Fruit fly (Drosophila melanogaster) whole organism, embryonic: ENCODE measurements around the gene CG12078.
A peak's percentile ranks its signal among the peaks of the same experiment; 100 is the strongest.

Experiments
- Adf1 ChIP-seq: fragments of 200-800 bp; sonication (Bioruptor generic); IDR thresholded peaks from 2 replicates; pipeline ENCODE4 v1.3.6; 2022; ENCODE audit warnings: missing biosample characterization, missing genetic modification characterization
- BEAF-32 ChIP-seq: fragments of 200-800 bp; sonication (Bioruptor generic); optimal IDR thresholded peaks from 3 replicates; lab custom pipeline; 2017; ENCODE audit warnings: missing biosample characterization, missing genetic modification characterization, mild to moderate bottlenecking, moderate library complexity, missing genetic modification reagents
- CG10274 ChIP-seq: fragments of 200-800 bp; sonication (Bioruptor generic); optimal IDR thresholded peaks from 3 replicates; lab custom pipeline; 2017; ENCODE audit warnings: missing biosample characterization, mild to moderate bottlenecking, missing genetic modification characterization
- CG10543 ChIP-seq: fragments of 200-800 bp; sonication (Bioruptor generic); optimal IDR thresholded peaks from 3 replicates; lab custom pipeline; 2017; ENCODE audit warnings: missing biosample characterization, mild to moderate bottlenecking, missing genetic modification characterization, moderate library complexity
- CG12219 ChIP-seq: fragments of 200-800 bp; sonication (Bioruptor generic); optimal IDR thresholded peaks from 3 replicates; lab custom pipeline; 2018; ENCODE audit warnings: missing biosample characterization, mild to moderate bottlenecking, missing genetic modification characterization
- CG15011 ChIP-seq: fragments of 200-800 bp; sonication (Bioruptor generic); optimal IDR thresholded peaks from 3 replicates; lab custom pipeline; 2018; ENCODE audit warnings: missing biosample characterization, mild to moderate bottlenecking, missing genetic modification characterization
- CG15479 ChIP-seq: fragments of 200-800 bp; sonication (Bioruptor generic); optimal IDR thresholded peaks from 3 replicates; lab custom pipeline; 2019; ENCODE audit warnings: missing biosample characterization, mild to moderate bottlenecking, missing genetic modification characterization, moderate library complexity
- CG15696 ChIP-seq: fragments of 200-800 bp; sonication (Bioruptor generic); optimal IDR thresholded peaks from 2 replicates; lab custom pipeline; 2019; ENCODE audit warnings: missing biosample characterization, mild to moderate bottlenecking, missing genetic modification characterization, moderate library complexity
- CG17385 ChIP-seq: fragments of 200-800 bp; sonication (Bioruptor generic); optimal IDR thresholded peaks from 3 replicates; lab custom pipeline; 2018; ENCODE audit warnings: missing biosample characterization, mild to moderate bottlenecking, missing genetic modification characterization
- CG17912 ChIP-seq: fragments of 200-800 bp; sonication (Bioruptor generic); optimal IDR thresholded peaks from 2 replicates; lab custom pipeline; 2018; ENCODE audit warnings: missing biosample characterization, mild to moderate bottlenecking, missing genetic modification characterization
- CG1832 ChIP-seq: fragments of 200-800 bp; sonication (Bioruptor generic); optimal IDR thresholded peaks from 2 replicates; lab custom pipeline; 2017; ENCODE audit warnings: missing biosample characterization, mild to moderate bottlenecking, missing genetic modification characterization, inconsistent platforms
- CG3163 ChIP-seq: fragments of 200-800 bp; sonication (Bioruptor generic); optimal IDR thresholded peaks from 3 replicates; lab custom pipeline; 2016; ENCODE audit warnings: missing biosample characterization, missing genetic modification characterization
- CG32532 ChIP-seq: fragments of 200-800 bp; sonication (Bioruptor generic); IDR thresholded peaks from 2 replicates; pipeline ENCODE4 v1.3.6; 2022; ENCODE audit warnings: missing biosample characterization, missing genetic modification characterization
- CG34376 ChIP-seq: fragments of 200-800 bp; sonication (Bioruptor generic); optimal IDR thresholded peaks from 2 replicates; lab custom pipeline; 2018; ENCODE audit warnings: missing biosample characterization, mild to moderate bottlenecking, missing genetic modification characterization
- CG34422 ChIP-seq: fragments of 200-800 bp; sonication (Bioruptor generic); IDR thresholded peaks from 3 replicates; pipeline ENCODE4 v1.3.6; 2022; ENCODE audit warnings: missing biosample characterization, missing genetic modification characterization
- CG42726 ChIP-seq: fragments of 200-800 bp; sonication (Bioruptor generic); IDR thresholded peaks from 2 replicates; pipeline ENCODE4 v1.3.6; 2022; ENCODE audit warnings: missing biosample characterization, missing genetic modification characterization; ENCODE audit not compliant: partially characterized antibody
- CG4854 ChIP-seq: fragments of 200-800 bp; sonication (Bioruptor generic); optimal IDR thresholded peaks from 2 replicates; lab custom pipeline; 2016; ENCODE audit warnings: missing biosample characterization, missing genetic modification characterization, inconsistent platforms
- CG7357 ChIP-seq: fragments of 200-800 bp; sonication (Bioruptor generic); IDR thresholded peaks from 3 replicates; pipeline ENCODE4 v1.3.6; 2022; ENCODE audit warnings: missing biosample characterization, missing genetic modification characterization
- CG7987 ChIP-seq: fragments of 200-800 bp; sonication (Bioruptor generic); optimal IDR thresholded peaks from 2 replicates; lab custom pipeline; 2018; ENCODE audit warnings: missing biosample characterization, mild to moderate bottlenecking, missing genetic modification characterization, moderate library complexity
- CG8478 ChIP-seq: fragments of >200 bp; optimal IDR thresholded peaks from 2 replicates; lab custom pipeline; 2018
- Dbx ChIP-seq: fragments of 200-800 bp; sonication (Bioruptor generic); IDR thresholded peaks from 3 replicates; pipeline ENCODE4 v1.3.6; 2022; ENCODE audit warnings: missing biosample characterization, missing genetic modification characterization
- Drgx ChIP-seq: fragments of 200-800 bp; sonication (Bioruptor generic); IDR thresholded peaks from 2 replicates; pipeline ENCODE4 v1.3.6; 2022; ENCODE audit warnings: missing biosample characterization, missing genetic modification characterization
- Ets97D ChIP-seq: fragments of 200-800 bp; sonication (Bioruptor generic); optimal IDR thresholded peaks from 3 replicates; lab custom pipeline; 2016; ENCODE audit warnings: missing biosample characterization, missing genetic modification characterization
- Fer1 ChIP-seq: fragments of 200-800 bp; sonication (Bioruptor generic); optimal IDR thresholded peaks from 2 replicates; lab custom pipeline; 2017; ENCODE audit warnings: missing biosample characterization, mild to moderate bottlenecking, missing genetic modification characterization
- HLHmδ ChIP-seq: fragments of 200-800 bp; sonication (Bioruptor generic); optimal IDR thresholded peaks from 2 replicates; lab custom pipeline; 2018; ENCODE audit warnings: missing biosample characterization, mild to moderate bottlenecking, missing genetic modification characterization, moderate library complexity
- HmgD ChIP-seq: fragments of 200-800 bp; sonication (Bioruptor generic); optimal IDR thresholded peaks from 3 replicates; lab custom pipeline; 2016; ENCODE audit warnings: missing biosample characterization, missing genetic modification characterization
- Hmr ChIP-seq: fragments of 200-800 bp; sonication (Bioruptor generic); optimal IDR thresholded peaks from 3 replicates; lab custom pipeline; 2017; ENCODE audit warnings: mild to moderate bottlenecking, missing biosample characterization, missing genetic modification reagents, missing genetic modification characterization
- Kr ChIP-seq: fragments of 200-800 bp; sonication (Bioruptor generic); optimal IDR thresholded peaks from 2 replicates; lab custom pipeline; 2017; ENCODE audit warnings: missing biosample characterization, mild to moderate bottlenecking, missing genetic modification characterization
- Med ChIP-seq: fragments of 200-800 bp; sonication (Bioruptor generic); peaks from one replicate; lab custom pipeline; 2016; ENCODE audit warnings: missing biosample characterization, missing genetic modification characterization, mild to moderate bottlenecking, inconsistent platforms, moderate library complexity
- NfI ChIP-seq: fragments of 200-800 bp; sonication (Bioruptor generic); optimal IDR thresholded peaks from 3 replicates; lab custom pipeline; 2018; ENCODE audit warnings: missing biosample characterization, mild to moderate bottlenecking, missing genetic modification characterization, moderate library complexity
- Trl ChIP-seq, 3 experiments: fragments of >200 bp in 2 of 3; fragments of 200-800 bp in 1 of 3; sonication (Bioruptor generic) in 1 of 3; optimal IDR thresholded peaks; 2 replicates in 1 of 3; 3 replicates in 2 of 3; lab custom pipeline; 2016 to 2017; ENCODE audit warnings: missing biosample characterization in 1 of 3, missing genetic modification characterization in 1 of 3
- bsh ChIP-seq, 2 experiments: fragments of 200-800 bp; sonication (Bioruptor generic); optimal IDR thresholded peaks; 2 replicates each; lab custom pipeline; 2017 to 2018; ENCODE audit warnings: mild to moderate bottlenecking in 2 of 2, missing biosample characterization in 2 of 2, missing genetic modification characterization in 2 of 2, moderate library complexity in 1 of 2
- cg ChIP-seq: fragments of 200-800 bp; sonication (Bioruptor generic); optimal IDR thresholded peaks from 3 replicates; lab custom pipeline; 2019; ENCODE audit warnings: missing biosample characterization, mild to moderate bottlenecking, missing genetic modification characterization, moderate library complexity
- chn ChIP-seq: fragments of 200-800 bp; sonication (Bioruptor generic); optimal IDR thresholded peaks from 2 replicates; lab custom pipeline; 2016; ENCODE audit warnings: missing biosample characterization, missing genetic modification characterization
- crol ChIP-seq: fragments of 200-800 bp; sonication (Bioruptor generic); IDR thresholded peaks from 2 replicates; pipeline ENCODE4 v1.3.6; 2022; ENCODE audit warnings: missing biosample characterization, missing genetic modification characterization
- disco-r ChIP-seq: fragments of 200-800 bp; sonication (Bioruptor generic); optimal IDR thresholded peaks from 2 replicates; lab custom pipeline; 2016; ENCODE audit warnings: missing biosample characterization, missing genetic modification characterization
- dm ChIP-seq: fragments of 200-800 bp; sonication (Bioruptor generic); optimal IDR thresholded peaks from 3 replicates; lab custom pipeline; 2016; ENCODE audit warnings: missing biosample characterization, missing genetic modification characterization
- dpn ChIP-seq, 2 experiments: fragments of 200-800 bp; sonication (Bioruptor generic); optimal IDR thresholded peaks; 3 replicates each; lab custom pipeline; 2016; ENCODE audit warnings: missing biosample characterization in 2 of 2, missing genetic modification characterization in 2 of 2
- gcm ChIP-seq: fragments of 200-800 bp; sonication (Bioruptor generic); optimal IDR thresholded peaks from 2 replicates; lab custom pipeline; 2019; ENCODE audit warnings: missing biosample characterization, mild to moderate bottlenecking, missing genetic modification characterization, moderate library complexity
- hb ChIP-seq: fragments of 200-800 bp; sonication (Bioruptor generic); IDR thresholded peaks from 3 replicates; pipeline ENCODE4 v1.3.6; 2022; ENCODE audit warnings: missing biosample characterization, missing genetic modification characterization; ENCODE audit not compliant: partially characterized antibody
- lab ChIP-seq: fragments of 200-800 bp; sonication (Bioruptor generic); optimal IDR thresholded peaks from 3 replicates; lab custom pipeline; 2017; ENCODE audit warnings: missing biosample characterization, missing genetic modification characterization, mild to moderate bottlenecking, moderate library complexity, missing genetic modification reagents
- nerfin-1 ChIP-seq: fragments of 200-800 bp; sonication (Bioruptor generic); optimal IDR thresholded peaks from 3 replicates; lab custom pipeline; 2019; ENCODE audit warnings: missing biosample characterization, mild to moderate bottlenecking, missing genetic modification characterization, moderate library complexity
- sima ChIP-seq: fragments of 200-800 bp; sonication (Bioruptor generic); optimal IDR thresholded peaks from 2 replicates; lab custom pipeline; 2016; ENCODE audit warnings: missing biosample characterization, missing genetic modification characterization
- sob ChIP-seq: fragments of 200-800 bp; sonication (Bioruptor generic); IDR thresholded peaks from 2 replicates; pipeline ENCODE4 v1.3.6; 2022; ENCODE audit warnings: missing biosample characterization, missing genetic modification characterization
- trem ChIP-seq: fragments of 200-800 bp; optimal IDR thresholded peaks from 3 replicates; lab custom pipeline; 2019; ENCODE audit warnings: missing biosample characterization, mild to moderate bottlenecking, missing genetic modification characterization, moderate library complexity
- tx ChIP-seq: fragments of 200-800 bp; sonication (Bioruptor generic); optimal IDR thresholded peaks from 2 replicates; lab custom pipeline; 2016; ENCODE audit warnings: missing biosample characterization, missing genetic modification characterization
- unc-4 ChIP-seq: fragments of 200-800 bp; sonication (Bioruptor generic); IDR thresholded peaks from 2 replicates; pipeline ENCODE4 v1.3.6; 2022; ENCODE audit warnings: missing biosample characterization, missing genetic modification characterization; ENCODE audit not compliant: partially characterized antibody

The CG12078 gene

DNA sequence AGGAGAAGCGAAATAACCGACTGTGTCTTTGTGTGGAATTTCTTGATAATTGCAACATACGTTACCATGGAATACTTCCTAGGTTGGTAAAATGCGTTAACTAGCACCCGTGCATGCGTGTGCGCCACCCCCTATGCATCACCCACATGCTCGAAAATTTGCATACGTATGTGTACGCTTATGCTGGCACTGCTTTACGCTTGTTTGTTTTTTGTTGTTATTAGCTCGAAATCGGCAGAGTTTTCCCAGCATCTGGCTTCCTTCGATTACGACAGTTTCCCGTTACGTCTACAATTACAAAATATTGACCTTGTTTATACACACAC lies 17.7 kb downstream of the CG12078 start (continued):
- TF ChIP-seq CG42726 (no peak), CG15696 (tag; lab: Kevin White, UChicago) (no peak), Ets97D (GFP tag; lab: Kevin White, UChicago) (no peak), crol (GFP tag; lab: Robert Waterston, UW) (peak; percentile 82), CG4854 (no peak), tx (GFP tag; lab: Kevin White, UChicago) (no peak), CG15479 (GFP tag; lab: Kevin White, UChicago) (peak; percentile 22), BEAF-32 (GFP tag; lab: Kevin White, UChicago) (no peak)

DNA sequence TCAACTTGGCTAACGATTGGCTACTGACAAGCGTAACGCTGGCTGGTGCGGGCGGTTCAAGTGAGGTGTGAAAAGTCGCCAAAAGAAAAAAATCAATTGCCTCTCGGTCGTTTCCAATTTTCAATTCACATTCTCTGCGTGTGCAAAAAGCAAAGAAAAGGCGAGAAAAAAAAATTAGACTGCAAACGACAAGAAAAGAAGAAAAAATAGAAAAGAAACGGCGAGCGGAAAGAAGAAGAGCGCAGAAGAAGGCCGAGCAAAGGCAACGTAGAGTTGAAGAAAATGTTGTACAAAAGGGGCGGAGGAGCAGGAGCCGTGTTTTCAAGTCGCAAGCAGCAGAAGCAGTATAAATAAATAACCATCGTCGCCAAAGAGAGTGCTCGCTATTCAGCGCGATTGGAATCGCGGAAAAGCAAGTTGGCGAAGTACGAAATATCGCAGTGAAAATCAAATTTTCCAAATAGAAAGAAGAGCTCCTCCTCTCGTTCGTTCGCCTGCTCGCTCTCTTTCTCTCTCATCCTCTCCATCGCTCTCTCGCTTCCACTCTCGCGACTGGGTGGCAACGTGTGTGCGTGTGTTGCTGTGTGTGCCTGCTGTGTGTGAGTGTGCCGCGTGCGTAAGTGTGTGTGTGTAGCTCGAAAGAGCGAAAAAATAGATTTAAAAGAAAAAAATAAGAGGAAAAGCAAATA lies 18.2 kb downstream of the CG12078 start:
- peak; percentile 58 for TF ChIP-seq CG15479 (GFP tag; lab: Kevin White, UChicago)
- no peak for TF ChIP-seq gcm (GFP tag; lab: Kevin White, UChicago)
- TF ChIP-seq trem (tag; lab: Kevin White, UChicago): no peak
- no peak for TF ChIP-seq CG17912
- TF ChIP-seq CG34422 (GFP tag; lab: Robert Waterston, UW): peak; percentile 28; the same call in 1 of the 3 replicates
- peak; percentile 26 for TF ChIP-seq Fer1 (GFP tag; lab: Kevin White, UChicago)
- peak; percentile 95 to 99 for TF ChIP-seq Trl (optimal IDR thresholded peaks at IDR 0.05; lab: Kevin White, UChicago)
- peak; percentile 67 for TF ChIP-seq Trl (GFP tag; optimal IDR thresholded peaks at IDR 0.05; lab: Kevin White, UChicago)
- TF ChIP-seq Med (GFP tag; lab: Kevin White, UChicago): peak; percentile 22
- peak; percentile 20; the same call in 1 of the 2 replicates for TF ChIP-seq sob (GFP tag; lab: Robert Waterston, UW)
- peak; percentile 26 for TF ChIP-seq chn
- TF ChIP-seq bsh (GFP tag; optimal IDR thresholded peaks at IDR 0.05; lab: Kevin White, UChicago): peak in 1 of 2 experiments; percentile 48
- TF ChIP-seq CG10543 (GFP tag; lab: Kevin White, UChicago): peak; percentile 23
- TF ChIP-seq hb (GFP tag; lab: Robert Waterston, UW): 0 out of 3 replicates have a peak, but pooled peaks have one; percentile 18
- peak; percentile 32; the same call in 1 of the 2 replicates for TF ChIP-seq Adf1 (GFP tag; lab: Robert Waterston, UW)
- TF ChIP-seq Drgx (GFP tag; lab: Robert Waterston, UW): 0 out of 2 replicates have a peak, but pooled peaks have one; percentile 11
- no peak for TF ChIP-seq Kr (GFP tag; lab: Kevin White, UChicago)
- TF ChIP-seq dm (GFP tag; lab: Kevin White, UChicago): peak; percentile 3
- TF ChIP-seq nerfin-1 (tag; lab: Kevin White, UChicago): peak; percentile 41
- peak; percentile 16 for TF ChIP-seq HmgD (GFP tag; lab: Kevin White, UChicago)
- TF ChIP-seq CG12219: peak; percentile 57
- TF ChIP-seq Dbx (GFP tag; lab: Robert Waterston, UW): 0 out of 3 replicates have a peak, but pooled peaks have one; percentile 13
- TF ChIP-seq sima (GFP tag; lab: Kevin White, UChicago): no peak
- TF ChIP-seq CG10274 (GFP tag; lab: Kevin White, UChicago): no peak
- TF ChIP-seq NfI (GFP tag; lab: Kevin White, UChicago): peak; percentile 6
- TF ChIP-seq CG34376 (GFP tag; lab: Kevin White, UChicago): peak; percentile 60
- TF ChIP-seq CG32532: peak; percentile 55; the same call in 1 of the 2 replicates
- TF ChIP-seq dpn (GFP tag; optimal IDR thresholded peaks at IDR 0.05; lab: Kevin White, UChicago): peak in 1 of 2 experiments; percentile 17
- peak; percentile 54 for TF ChIP-seq CG7987 (GFP tag; lab: Kevin White, UChicago)
- peak; percentile 87 for TF ChIP-seq CG1832 (GFP tag; lab: Kevin White, UChicago)
- no peak for TF ChIP-seq lab (GFP tag; lab: Kevin White, UChicago)
- TF ChIP-seq disco-r (GFP tag; lab: Kevin White, UChicago): peak; percentile 17
- peak; percentile 90 for TF ChIP-seq CG8478 (lab: Kevin White, UChicago)
- TF ChIP-seq Hmr (GFP tag; lab: Kevin White, UChicago): no peak
- peak; percentile 46 for TF ChIP-seq HLHmδ (GFP tag; lab: Kevin White, UChicago)
- 0 out of 2 replicates have a peak, but pooled peaks have one; percentile 21 for TF ChIP-seq unc-4 (GFP tag; lab: Robert Waterston, UW)
- TF ChIP-seq CG7357 (GFP tag; lab: Robert Waterston, UW): no peak
- peak; percentile 100 for TF ChIP-seq cg (GFP tag; lab: Kevin White, UChicago)
- no peak for TF ChIP-seq CG15011 (GFP tag; lab: Kevin White, UChicago)
- peak; percentile 90 for TF ChIP-seq CG17385 (GFP tag; lab: Kevin White, UChicago)
- peak; percentile 66 for TF ChIP-seq CG3163 (GFP tag; lab: Kevin White, UChicago)
